Fruit fly (Drosophila melanogaster): ENCODE data around the gene shps.
A peak's percentile ranks its signal among the peaks of the same experiment; 100 is the strongest.

shps gene

dm6 chr3R:24263588-24264413, 15.6 kb upstream of the shps start (continued):
- TF ChIP-seq Sox14 (GFP tag; optimal IDR thresholded peaks at IDR 0.05): no peak
- TF ChIP-seq CG6276 (GFP tag; optimal IDR thresholded peaks at IDR 0.05): no peak
- TF ChIP-seq CG10669 (GFP tag; optimal IDR thresholded peaks at IDR 0.05): peak; percentile 34
- peak; percentile 69 for TF ChIP-seq svp (GFP tag)
- no peak for TF ChIP-seq CG6854 (GFP tag; optimal IDR thresholded peaks at IDR 0.05)
- TF ChIP-seq CG6792 (GFP tag; optimal IDR thresholded peaks at IDR 0.05): no peak
- TF ChIP-seq vri (GFP tag; optimal IDR thresholded peaks at IDR 0.05): no peak
- TF ChIP-seq CG4318 (GFP tag; optimal IDR thresholded peaks at IDR 0.05): no peak
- peak; percentile 20 for TF ChIP-seq lz (GFP tag; optimal IDR thresholded peaks at IDR 0.05)

dm6 chr3R:24264414-24265363, 14.7 kb upstream of the shps start:
- TF ChIP-seq dsx (GFP tag; optimal IDR thresholded peaks at IDR 0.05; ENCODE audit: poor library complexity, severe bottlenecking) (peak; percentile 12), CG3919 (GFP tag; optimal IDR thresholded peaks at IDR 0.05) (peak; percentile 4), CG34406 (GFP tag; optimal IDR thresholded peaks at IDR 0.05) (no peak), net (GFP tag; optimal IDR thresholded peaks at IDR 0.05) (no peak), Eip75B (GFP tag; optimal IDR thresholded peaks at IDR 0.05) (no peak), Met (GFP tag; optimal IDR thresholded peaks at IDR 0.05) (no peak), Eip78C (GFP tag) (peak; percentile 69), CG7368 (GFP tag; optimal IDR thresholded peaks at IDR 0.05) (no peak), svp (GFP tag) (peak; percentile 63), CG4318 (GFP tag; optimal IDR thresholded peaks at IDR 0.05) (no peak), spab (GFP tag; optimal IDR thresholded peaks at IDR 0.05) (no peak), CG6792 (GFP tag; optimal IDR thresholded peaks at IDR 0.05) (no peak), CG6854 (GFP tag; optimal IDR thresholded peaks at IDR 0.05) (no peak), fkh (GFP tag; optimal IDR thresholded peaks at IDR 0.05) (peak; percentile 59), pdm3 (GFP tag; optimal IDR thresholded peaks at IDR 0.05) (no peak), CG15336 (GFP tag; IDR thresholded peaks at IDR 0.05) (0 out of 2 replicates have a peak, but pooled peaks have one; percentile 0), achi (GFP tag; optimal IDR thresholded peaks at IDR 0.05) (no peak), vri (GFP tag; optimal IDR thresholded peaks at IDR 0.05) (peak; percentile 27), Sox14 (GFP tag; optimal IDR thresholded peaks at IDR 0.05) (no peak), CG10669 (GFP tag; optimal IDR thresholded peaks at IDR 0.05) (no peak), Sox102F (GFP tag; optimal IDR thresholded peaks at IDR 0.05) (no peak), Lpt (GFP tag; optimal IDR thresholded peaks at IDR 0.05) (no peak)

dm6 chr3R:24266786-24267579, 12.4 kb upstream of the shps start:
- TF ChIP-seq CG11762 (GFP tag; optimal IDR thresholded peaks at IDR 0.05; ENCODE audit: insufficient read depth) (peak; percentile 84), CG8319 (GFP tag; optimal IDR thresholded peaks at IDR 0.05) (peak; percentile 88), dac (GFP tag; optimal IDR thresholded peaks at IDR 0.05) (peak; percentile 53), CG8119 (GFP tag; IDR thresholded peaks at IDR 0.05) (peak; percentile 87), CG1621 (tag; optimal IDR thresholded peaks at IDR 0.05) (peak; percentile 79), Sox14 (GFP tag; optimal IDR thresholded peaks at IDR 0.05) (peak; percentile 81), vri (GFP tag; optimal IDR thresholded peaks at IDR 0.05) (peak; percentile 65), Ets96B (tag; optimal IDR thresholded peaks at IDR 0.05) (peak; percentile 90), Lpt (GFP tag; optimal IDR thresholded peaks at IDR 0.05) (peak; percentile 82), fkh (GFP tag; optimal IDR thresholded peaks at IDR 0.05) (no peak), net (GFP tag; optimal IDR thresholded peaks at IDR 0.05) (peak; percentile 82), CG6854 (GFP tag; optimal IDR thresholded peaks at IDR 0.05) (peak; percentile 62), CG6276 (GFP tag; optimal IDR thresholded peaks at IDR 0.05) (peak; percentile 82), CG11294 (GFP tag; IDR thresholded peaks at IDR 0.05) (no peak; the same call in 1 of the 2 replicates), CG6163 (GFP tag; IDR thresholded peaks at IDR 0.05) (peak; percentile 69; the same call in 2 of the 3 replicates), cyc (GFP tag; optimal IDR thresholded peaks at IDR 0.05) (peak; percentile 68), achi (GFP tag; optimal IDR thresholded peaks at IDR 0.05) (peak; percentile 90), CG3032 (tag; optimal IDR thresholded peaks at IDR 0.05) (peak; percentile 94), Smox (GFP tag; optimal IDR thresholded peaks at IDR 0.05) (peak; percentile 83), dsx (GFP tag; optimal IDR thresholded peaks at IDR 0.05; ENCODE audit: poor library complexity, severe bottlenecking) (peak; percentile 84), OdsH (GFP tag; optimal IDR thresholded peaks at IDR 0.05) (peak; percentile 88), CG6792 (GFP tag; optimal IDR thresholded peaks at IDR 0.05) (peak; percentile 88), CG34406 (GFP tag; optimal IDR thresholded peaks at IDR 0.05) (peak; percentile 88), CG8632 (GFP tag; optimal IDR thresholded peaks at IDR 0.05) (peak; percentile 86), Hr38 (GFP tag; optimal IDR thresholded peaks at IDR 0.05) (no peak), lz (GFP tag; optimal IDR thresholded peaks at IDR 0.05) (peak; percentile 74), ss (GFP tag; optimal IDR thresholded peaks at IDR 0.05) (peak; percentile 92 to 95), CG32006 (GFP tag; optimal IDR thresholded peaks at IDR 0.05) (peak; percentile 92)

All from whole organism, prepupa.